Fruit fly (Drosophila melanogaster) whole organism, prepupa: ENCODE measurements around the gene CG17258.

Experiments used
- Blimp-1 ChIP-seq: fragments of 200-800 bp; sonication (Bioruptor generic); optimal IDR thresholded peaks from 3 replicates; lab custom pipeline; 2017; ENCODE audit warnings: missing biosample characterization, missing genetic modification characterization, mild to moderate bottlenecking, moderate library complexity, missing genetic modification reagents
- CG10631 ChIP-seq: fragments of 200-800 bp; sonication (Bioruptor generic); optimal IDR thresholded peaks from 2 replicates; lab custom pipeline; 2016; ENCODE audit warnings: missing biosample characterization, missing genetic modification characterization
- CG11762 ChIP-seq: fragments of 200-800 bp; sonication (Bioruptor generic); optimal IDR thresholded peaks from 3 replicates; lab custom pipeline; 2016; ENCODE audit warnings: missing biosample characterization, missing genetic modification characterization; ENCODE audit not compliant: insufficient read depth
- CG11902 ChIP-seq: fragments of 200-800 bp; sonication (Bioruptor generic); optimal IDR thresholded peaks from 3 replicates; lab custom pipeline; 2016; ENCODE audit warnings: missing biosample characterization, missing genetic modification characterization
- CG15336 ChIP-seq: fragments of 200-800 bp; sonication (Bioruptor generic); IDR thresholded peaks from 2 replicates; pipeline ENCODE4 v1.3.6; 2022; ENCODE audit warnings: missing biosample characterization, missing genetic modification characterization
- CG1621 ChIP-seq: fragments of 200-800 bp; sonication (Bioruptor generic); optimal IDR thresholded peaks from 3 replicates; lab custom pipeline; 2018; ENCODE audit warnings: missing biosample characterization, mild to moderate bottlenecking, missing genetic modification characterization
- CG16779 ChIP-seq: fragments of 200-800 bp; sonication (Bioruptor generic); optimal IDR thresholded peaks from 3 replicates; lab custom pipeline; 2017; ENCODE audit warnings: missing biosample characterization, mild to moderate bottlenecking, missing genetic modification characterization
- CG31627 ChIP-seq: fragments of 200-800 bp; sonication (Bioruptor generic); optimal IDR thresholded peaks from 3 replicates; lab custom pipeline; 2016; ENCODE audit warnings: missing biosample characterization, missing genetic modification characterization
- CG32006 ChIP-seq: fragments of 200-800 bp; sonication (Bioruptor generic); optimal IDR thresholded peaks from 3 replicates; lab custom pipeline; 2017; ENCODE audit warnings: missing biosample characterization, mild to moderate bottlenecking, missing genetic modification characterization
- CG3919 ChIP-seq: fragments of 200-800 bp; sonication (Bioruptor generic); optimal IDR thresholded peaks from 3 replicates; lab custom pipeline; 2016; ENCODE audit warnings: missing biosample characterization, missing genetic modification characterization
- CG4318 ChIP-seq: fragments of 200-800 bp; sonication (Bioruptor generic); optimal IDR thresholded peaks from 3 replicates; lab custom pipeline; 2017; ENCODE audit warnings: missing biosample characterization, mild to moderate bottlenecking, missing genetic modification characterization
- CG6163 ChIP-seq: fragments of 200-800 bp; sonication (Bioruptor generic); IDR thresholded peaks from 3 replicates; pipeline ENCODE4 v1.3.6; 2022; ENCODE audit warnings: missing biosample characterization, missing genetic modification characterization
- CG6276 ChIP-seq: fragments of 200-800 bp; sonication (Bioruptor generic); optimal IDR thresholded peaks from 2 replicates; lab custom pipeline; 2017; ENCODE audit warnings: missing biosample characterization, mild to moderate bottlenecking, missing genetic modification characterization
- CG6792 ChIP-seq: fragments of 200-800 bp; sonication (Bioruptor generic); optimal IDR thresholded peaks from 3 replicates; lab custom pipeline; 2016; ENCODE audit warnings: missing biosample characterization, missing genetic modification characterization
- CG6808 ChIP-seq: fragments of 200-800 bp; sonication (Bioruptor generic); optimal IDR thresholded peaks from 3 replicates; lab custom pipeline; 2017; ENCODE audit warnings: missing biosample characterization, missing genetic modification characterization, mild to moderate bottlenecking, moderate library complexity, missing genetic modification reagents
- CG6854 ChIP-seq: fragments of 200-800 bp; sonication (Bioruptor generic); optimal IDR thresholded peaks from 2 replicates; lab custom pipeline; 2017; ENCODE audit warnings: missing biosample characterization, mild to moderate bottlenecking, missing genetic modification characterization
- CG7368 ChIP-seq: fragments of 200-800 bp; sonication (Bioruptor generic); optimal IDR thresholded peaks from 3 replicates; lab custom pipeline; 2016; ENCODE audit warnings: missing biosample characterization, missing genetic modification characterization
- CG8119 ChIP-seq: fragments of 200-800 bp; sonication (Bioruptor generic); IDR thresholded peaks from 3 replicates; pipeline ENCODE4 v1.3.6; 2022; ENCODE audit warnings: missing biosample characterization, missing genetic modification characterization
- CG8632 ChIP-seq: fragments of 200-800 bp; sonication (Bioruptor generic); optimal IDR thresholded peaks from 3 replicates; lab custom pipeline; 2016; ENCODE audit warnings: missing biosample characterization, missing genetic modification characterization
- CG9139 ChIP-seq: fragments of 200-800 bp; sonication (Bioruptor generic); optimal IDR thresholded peaks from 3 replicates; lab custom pipeline; 2017; ENCODE audit warnings: missing biosample characterization, mild to moderate bottlenecking, missing genetic modification characterization
- Eip75B ChIP-seq: fragments of 200-800 bp; sonication (Bioruptor generic); optimal IDR thresholded peaks from 3 replicates; lab custom pipeline; 2016; ENCODE audit warnings: missing biosample characterization, missing genetic modification characterization
- Eip78C ChIP-seq: fragments of 200-800 bp; sonication (Bioruptor generic); peaks from one replicate; lab custom pipeline; 2016; ENCODE audit warnings: missing biosample characterization, missing genetic modification characterization
- Eip93F ChIP-seq: fragments of 200-800 bp; sonication (Bioruptor generic); optimal IDR thresholded peaks from 2 replicates; lab custom pipeline; 2016; ENCODE audit warnings: missing biosample characterization, mild to moderate bottlenecking, missing genetic modification characterization
- Ets21C ChIP-seq: fragments of 200-800 bp; sonication (Bioruptor generic); optimal IDR thresholded peaks from 3 replicates; lab custom pipeline; 2016; ENCODE audit warnings: missing biosample characterization, missing genetic modification characterization
- Gug ChIP-seq: fragments of 200-800 bp; sonication (Bioruptor generic); IDR thresholded peaks from 2 replicates; pipeline ENCODE4 v1.3.6; 2022; ENCODE audit warnings: missing biosample characterization, missing genetic modification characterization
- Lpt ChIP-seq: fragments of 200-800 bp; sonication (Bioruptor generic); optimal IDR thresholded peaks from 3 replicates; lab custom pipeline; 2016; ENCODE audit warnings: missing biosample characterization, missing genetic modification characterization
- Met ChIP-seq: fragments of 200-800 bp; sonication (Bioruptor generic); optimal IDR thresholded peaks from 3 replicates; lab custom pipeline; 2016; ENCODE audit warnings: missing biosample characterization, missing genetic modification characterization
- Smox ChIP-seq: fragments of 200-800 bp; sonication (Bioruptor generic); optimal IDR thresholded peaks from 3 replicates; lab custom pipeline; 2016; ENCODE audit warnings: missing biosample characterization, missing genetic modification characterization
- Sox102F ChIP-seq: fragments of 200-800 bp; sonication (Bioruptor generic); optimal IDR thresholded peaks from 2 replicates; lab custom pipeline; 2016; ENCODE audit warnings: missing biosample characterization, mild to moderate bottlenecking, missing genetic modification characterization
- Sox14 ChIP-seq: fragments of 200-800 bp; sonication (Bioruptor generic); optimal IDR thresholded peaks from 3 replicates; lab custom pipeline; 2016; ENCODE audit warnings: missing biosample characterization, missing genetic modification characterization
- Sox15 ChIP-seq: fragments of 200-800 bp; sonication (Bioruptor generic); optimal IDR thresholded peaks from 3 replicates; lab custom pipeline; 2016; ENCODE audit warnings: missing biosample characterization, missing genetic modification characterization
- achi ChIP-seq: fragments of 200-800 bp; sonication (Bioruptor generic); optimal IDR thresholded peaks from 3 replicates; lab custom pipeline; 2016; ENCODE audit warnings: missing biosample characterization, missing genetic modification characterization
- acj6 ChIP-seq: fragments of 200-800 bp; sonication (Bioruptor generic); optimal IDR thresholded peaks from 3 replicates; lab custom pipeline; 2016; ENCODE audit warnings: missing biosample characterization, missing genetic modification characterization
- cyc ChIP-seq: fragments of 200-800 bp; sonication (Bioruptor generic); optimal IDR thresholded peaks from 3 replicates; lab custom pipeline; 2016; ENCODE audit warnings: missing biosample characterization, missing genetic modification characterization
- dac ChIP-seq: fragments of 200-800 bp; sonication (Bioruptor generic); optimal IDR thresholded peaks from 2 replicates; lab custom pipeline; 2017; ENCODE audit warnings: missing biosample characterization, mild to moderate bottlenecking, missing genetic modification characterization
- eg ChIP-seq: fragments of 200-800 bp; sonication (Bioruptor generic); IDR thresholded peaks from 3 replicates; pipeline ENCODE4 v1.3.6; 2022; ENCODE audit warnings: missing biosample characterization, missing genetic modification characterization
- fd59A ChIP-seq: fragments of 200-800 bp; sonication (Bioruptor generic); optimal IDR thresholded peaks from 2 replicates; lab custom pipeline; 2017; ENCODE audit warnings: missing biosample characterization, mild to moderate bottlenecking, missing genetic modification characterization, missing genetic modification reagents
- fkh ChIP-seq: fragments of 200-800 bp; sonication (Bioruptor generic); optimal IDR thresholded peaks from 3 replicates; lab custom pipeline; 2017; ENCODE audit warnings: missing biosample characterization, mild to moderate bottlenecking, missing genetic modification characterization, moderate library complexity
- lz ChIP-seq: fragments of 200-800 bp; sonication (Bioruptor generic); optimal IDR thresholded peaks from 3 replicates; lab custom pipeline; 2016; ENCODE audit warnings: missing biosample characterization, missing genetic modification characterization
- pdm3 ChIP-seq: fragments of 200-800 bp; sonication (Bioruptor generic); optimal IDR thresholded peaks from 3 replicates; lab custom pipeline; 2016; ENCODE audit warnings: missing biosample characterization, missing genetic modification characterization
- spab ChIP-seq: fragments of 200-800 bp; sonication (Bioruptor generic); optimal IDR thresholded peaks from 2 replicates; lab custom pipeline; 2017; ENCODE audit warnings: missing biosample characterization, mild to moderate bottlenecking, missing genetic modification characterization, missing genetic modification reagents
- ss ChIP-seq, 2 experiments: fragments of 200-800 bp; sonication (Bioruptor generic); optimal IDR thresholded peaks; 2 replicates in 1 of 2; 3 replicates in 1 of 2; lab custom pipeline; 2017 to 2018; ENCODE audit warnings: mild to moderate bottlenecking in 2 of 2, missing biosample characterization in 2 of 2, missing genetic modification characterization in 2 of 2, moderate library complexity in 1 of 2
- svp ChIP-seq: fragments of 200-800 bp; sonication (Bioruptor generic); peaks from one replicate; lab custom pipeline; 2016; ENCODE audit warnings: missing biosample characterization, missing genetic modification characterization
- vri ChIP-seq: fragments of 200-800 bp; sonication (Bioruptor generic); optimal IDR thresholded peaks from 3 replicates; lab custom pipeline; 2016; ENCODE audit warnings: missing biosample characterization, mild to moderate bottlenecking, missing genetic modification characterization

The CG17258 gene

dm6 chr2L:3057951-3058771 lies 23.0 kb upstream of the CG17258 start:
- TF ChIP-seq CG6808 (GFP tag; lab: Kevin White, UChicago) (no peak), CG10631 (GFP tag; lab: Kevin White, UChicago) (no peak), CG9139 (GFP tag; lab: Kevin White, UChicago) (no peak), fkh (GFP tag; lab: Kevin White, UChicago) (peak; percentile 82), lz (GFP tag; lab: Kevin White, UChicago) (no peak), vri (peak; percentile 56), CG7368 (no peak), svp (GFP tag; lab: Kevin White, UChicago) (peak; percentile 94), Eip78C (GFP tag; lab: Kevin White, UChicago) (peak; percentile 52), CG6276 (no peak), CG6792 (peak; percentile 12)

- TF ChIP-seq CG4318: no peak
- no peak for TF ChIP-seq pdm3 (GFP tag; lab: Kevin White, UChicago)
- TF ChIP-seq CG6163 (GFP tag; lab: Robert Waterston, UW): peak; percentile 28; the same call in 1 of the 3 replicates
- no peak for TF ChIP-seq Blimp-1 (GFP tag; lab: Kevin White, UChicago)
- TF ChIP-seq CG15336 (GFP tag; lab: Robert Waterston, UW): 0 out of 2 replicates have a peak, but pooled peaks have one; percentile 20
- no peak for TF ChIP-seq Sox102F
- TF ChIP-seq Ets21C (GFP tag; lab: Kevin White, UChicago): no peak
- no peak for TF ChIP-seq Met (GFP tag; lab: Kevin White, UChicago)
- TF ChIP-seq CG6854 (GFP tag; lab: Kevin White, UChicago): peak; percentile 15
- TF ChIP-seq Sox15 (GFP tag; lab: Kevin White, UChicago): no peak
- peak; percentile 42; the same call in 1 of the 3 replicates for TF ChIP-seq eg (GFP tag; lab: Robert Waterston, UW)
- TF ChIP-seq CG32006 (GFP tag; lab: Kevin White, UChicago): no peak
- no peak for TF ChIP-seq Eip93F (GFP tag; lab: Kevin White, UChicago)
- TF ChIP-seq acj6 (GFP tag; lab: Kevin White, UChicago): no peak
- TF ChIP-seq CG16779: no peak
- TF ChIP-seq ss (GFP tag; optimal IDR thresholded peaks at IDR 0.05; lab: Kevin White, UChicago): peak in 1 of 2 experiments; percentile 28
- no peak for TF ChIP-seq CG1621 (tag; lab: Kevin White, UChicago)
- peak; percentile 12 for TF ChIP-seq CG3919 (GFP tag; lab: Kevin White, UChicago)
- no peak for TF ChIP-seq fd59A
- no peak for TF ChIP-seq cyc
- TF ChIP-seq achi (GFP tag; lab: Kevin White, UChicago): no peak
- no peak for TF ChIP-seq fkh (GFP tag; lab: Kevin White, UChicago)
- no peak for TF ChIP-seq CG8632
- TF ChIP-seq CG31627: no peak
- TF ChIP-seq spab (GFP tag; lab: Kevin White, UChicago): no peak
- TF ChIP-seq dac (GFP tag; lab: Kevin White, UChicago): no peak
Measured at dm6 chr2L:3056448-3056790, 21.3 kb upstream of the CG17258 start, which contains the start of gene FASN1. TSS of gene FASN1 (plus strand) at chr2L:3056598.

dm6 chr2L:3055710-3056447 lies 20.7 kb upstream of the CG17258 start:
- TF ChIP-seq CG32006 (GFP tag; lab: Kevin White, UChicago) (peak; percentile 79), fd59A (peak; percentile 50), CG11762 (peak; percentile 23), dac (GFP tag; lab: Kevin White, UChicago) (no peak), CG8119 (GFP tag; lab: Robert Waterston, UW) (0 out of 3 replicates have a peak, but pooled peaks have one; percentile 22), Gug (no peak), CG6276 (peak; percentile 64), CG15336 (GFP tag; lab: Robert Waterston, UW) (no peak), CG9139 (GFP tag; lab: Kevin White, UChicago) (no peak), CG6808 (GFP tag; lab: Kevin White, UChicago) (peak; percentile 53), Smox (GFP tag; lab: Kevin White, UChicago) (peak; percentile 63), Eip75B (peak; percentile 60), vri (peak; percentile 46), Sox14 (GFP tag; lab: Kevin White, UChicago) (peak; percentile 46), CG6163 (GFP tag; lab: Robert Waterston, UW) (no peak), ss (GFP tag; optimal IDR thresholded peaks at IDR 0.05; lab: Kevin White, UChicago) (peak in 1 of 2 experiments; percentile 55), spab (GFP tag; lab: Kevin White, UChicago) (peak; percentile 63), acj6 (GFP tag; lab: Kevin White, UChicago) (peak; percentile 65), CG1621 (tag; lab: Kevin White, UChicago) (no peak), Met (GFP tag; lab: Kevin White, UChicago) (peak; percentile 75), Lpt (GFP tag; lab: Kevin White, UChicago) (peak; percentile 11), CG3919 (GFP tag; lab: Kevin White, UChicago) (peak; percentile 49), CG11902 (peak; percentile 46)
